Fruit fly (Drosophila melanogaster) Kc167 (cell line): Measurements from ENCODE around the gene nompC.

ENCODE experiments used
- insv ChIP-seq: fragments of >200 bp; optimal IDR thresholded peaks from 3 replicates; lab custom pipeline; 2018; ENCODE audit warnings: missing external identifiers
- psq ChIP-seq: fragments of >200 bp; optimal IDR thresholded peaks from 2 replicates; lab custom pipeline; 2017; ENCODE audit warnings: missing external identifiers

DNA sequence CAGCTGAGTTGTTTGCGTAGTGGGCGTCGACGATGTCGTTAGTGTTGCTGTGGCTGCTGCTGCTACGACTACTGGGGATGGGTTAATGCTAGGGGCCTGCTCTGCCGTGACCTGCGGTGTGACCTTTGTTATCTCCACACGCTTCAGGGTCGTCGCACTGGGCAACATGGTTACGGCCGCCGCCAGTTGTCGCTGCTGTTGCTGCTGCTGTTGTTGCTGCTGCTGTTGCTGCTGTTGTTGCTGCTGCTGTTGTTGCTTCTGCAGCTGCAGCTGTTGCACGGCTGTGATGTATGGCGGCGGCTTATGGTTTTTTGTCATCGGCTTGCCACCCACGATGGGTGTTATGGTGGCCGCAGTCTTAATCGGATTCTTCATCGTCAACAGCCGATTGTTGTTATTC is 25.9 kb upstream of the nompC start:
- TF ChIP-seq psq (lab: Kevin White, UChicago): no peak
- no peak for TF ChIP-seq insv
